Fruit fly (Drosophila melanogaster) whole organism, embryonic: ENCODE data around the gene CG8814.

ENCODE experiments used
- ATbp ChIP-seq: fragments of 200-800 bp; sonication (Bioruptor generic); optimal IDR thresholded peaks from 2 replicates; lab custom pipeline; 2017; ENCODE audit warnings: missing biosample characterization, mild to moderate bottlenecking, missing genetic modification characterization, missing genetic modification reagents
- Atf6 ChIP-seq: fragments of 200-800 bp; sonication (Bioruptor generic); IDR thresholded peaks from 2 replicates; pipeline ENCODE4 v1.3.6; 2022; ENCODE audit warnings: missing biosample characterization, missing genetic modification characterization
- Bdp1 ChIP-seq: fragments of 200-800 bp; sonication (Bioruptor generic); optimal IDR thresholded peaks from 3 replicates; lab custom pipeline; 2016; ENCODE audit warnings: missing biosample characterization, missing genetic modification characterization
- CG11456 ChIP-seq: fragments of 200-800 bp; sonication (Bioruptor generic); IDR thresholded peaks from 3 replicates; pipeline ENCODE4 v1.3.6; 2022; ENCODE audit warnings: missing biosample characterization, missing genetic modification characterization
- CG11560 ChIP-seq: fragments of 200-800 bp; sonication (Bioruptor generic); IDR thresholded peaks from 3 replicates; pipeline ENCODE4 v1.3.6; 2022; ENCODE audit warnings: missing biosample characterization, missing genetic modification characterization
- CG13287 ChIP-seq: fragments of 200-800 bp; sonication (Bioruptor generic); IDR thresholded peaks from 2 replicates; pipeline ENCODE4 v1.3.6; 2022; ENCODE audit warnings: missing biosample characterization, missing genetic modification characterization; ENCODE audit not compliant: partially characterized antibody
- CG13894 ChIP-seq: fragments of 200-800 bp; sonication (Bioruptor generic); optimal IDR thresholded peaks from 3 replicates; lab custom pipeline; 2018; ENCODE audit warnings: missing biosample characterization, mild to moderate bottlenecking, missing genetic modification characterization, moderate library complexity
- CG18599 ChIP-seq: fragments of 200-800 bp; sonication (Bioruptor generic); optimal IDR thresholded peaks from 3 replicates; lab custom pipeline; 2017; ENCODE audit warnings: missing biosample characterization, missing genetic modification characterization, mild to moderate bottlenecking, moderate library complexity, missing genetic modification reagents
- CG2712 ChIP-seq: fragments of 200-800 bp; optimal IDR thresholded peaks from 3 replicates; lab custom pipeline; 2019; ENCODE audit warnings: missing biosample characterization, mild to moderate bottlenecking, missing genetic modification characterization, moderate library complexity
- CG32767 ChIP-seq: fragments of 200-800 bp; sonication (Bioruptor generic); IDR thresholded peaks from 2 replicates; pipeline ENCODE4 v1.3.6; 2022; ENCODE audit warnings: missing biosample characterization, missing genetic modification characterization
- CG3838 ChIP-seq: fragments of 200-800 bp; sonication (Bioruptor generic); optimal IDR thresholded peaks from 3 replicates; lab custom pipeline; 2016; ENCODE audit warnings: missing biosample characterization, missing genetic modification characterization
- CG5180 ChIP-seq: fragments of 200-800 bp; sonication (Bioruptor generic); optimal IDR thresholded peaks from 3 replicates; lab custom pipeline; 2017; ENCODE audit warnings: missing biosample characterization, missing genetic modification characterization, mild to moderate bottlenecking, moderate library complexity, missing genetic modification reagents
- CG6765 ChIP-seq: fragments of 200-800 bp; sonication (Bioruptor generic); optimal IDR thresholded peaks from 3 replicates; lab custom pipeline; 2017; ENCODE audit warnings: missing biosample characterization, mild to moderate bottlenecking, missing genetic modification characterization
- CG6813 ChIP-seq: fragments of 200-800 bp; sonication (Bioruptor generic); optimal IDR thresholded peaks from 2 replicates; lab custom pipeline; 2017; ENCODE audit warnings: missing biosample characterization, missing genetic modification characterization, mild to moderate bottlenecking, moderate library complexity, missing genetic modification reagents
- CG8281 ChIP-seq: fragments of 200-800 bp; sonication (Bioruptor generic); optimal IDR thresholded peaks from 2 replicates; lab custom pipeline; 2018; ENCODE audit warnings: missing biosample characterization, mild to moderate bottlenecking, missing genetic modification characterization, moderate library complexity
- CG9817 ChIP-seq: fragments of 200-800 bp; sonication (Bioruptor generic); optimal IDR thresholded peaks from 2 replicates; lab custom pipeline; 2018; ENCODE audit warnings: missing biosample characterization, mild to moderate bottlenecking, missing genetic modification characterization, moderate library complexity
- CoRest ChIP-seq: fragments of 200-800 bp; sonication (Bioruptor generic); optimal IDR thresholded peaks from 3 replicates; lab custom pipeline; 2018; ENCODE audit warnings: missing biosample characterization, mild to moderate bottlenecking, missing genetic modification characterization, moderate library complexity
- Deaf1 ChIP-seq: fragments of 200-800 bp; optimal IDR thresholded peaks from 3 replicates; lab custom pipeline; 2019; ENCODE audit warnings: missing biosample characterization, mild to moderate bottlenecking, missing genetic modification characterization, moderate library complexity
- Elba2 ChIP-seq: fragments of 200-800 bp; sonication (Bioruptor generic); optimal IDR thresholded peaks from 3 replicates; lab custom pipeline; 2016; ENCODE audit warnings: missing biosample characterization, missing genetic modification characterization
- Hsf ChIP-seq: fragments of 200-800 bp; sonication (Bioruptor generic); optimal IDR thresholded peaks from 3 replicates; lab custom pipeline; 2016; ENCODE audit warnings: missing biosample characterization, missing genetic modification characterization
- Med ChIP-seq: fragments of 200-800 bp; sonication (Bioruptor generic); peaks from one replicate; lab custom pipeline; 2016; ENCODE audit warnings: missing biosample characterization, missing genetic modification characterization, mild to moderate bottlenecking, inconsistent platforms, moderate library complexity
- Meics ChIP-seq: fragments of 200-800 bp; sonication (Bioruptor generic); optimal IDR thresholded peaks from 2 replicates; lab custom pipeline; 2017; ENCODE audit warnings: missing biosample characterization, mild to moderate bottlenecking, missing genetic modification characterization
- NFAT ChIP-seq: fragments of 200-800 bp; sonication (Bioruptor generic); IDR thresholded peaks from 2 replicates; pipeline ENCODE4 v1.3.6; 2022; ENCODE audit warnings: missing biosample characterization, missing genetic modification characterization
- Oaz ChIP-seq: fragments of 200-800 bp; sonication (Bioruptor generic); IDR thresholded peaks from 2 replicates; pipeline ENCODE4 v1.3.6; 2022; ENCODE audit warnings: missing biosample characterization, missing genetic modification characterization
- Pdp1 ChIP-seq, 2 experiments: fragments of 200-800 bp; sonication (Bioruptor generic); optimal IDR thresholded peaks; 3 replicates each; lab custom pipeline; 2016; ENCODE audit warnings: missing biosample characterization in 2 of 2, missing genetic modification characterization in 2 of 2, mild to moderate bottlenecking in 1 of 2, moderate library complexity in 1 of 2
- Sox100B ChIP-seq: fragments of 200-800 bp; sonication (Bioruptor generic); optimal IDR thresholded peaks from 3 replicates; lab custom pipeline; 2018; ENCODE audit warnings: missing biosample characterization, mild to moderate bottlenecking, missing genetic modification characterization
- TFAM ChIP-seq: fragments of 200-800 bp; sonication (Bioruptor generic); optimal IDR thresholded peaks from 2 replicates; lab custom pipeline; 2017; ENCODE audit warnings: missing biosample characterization, missing genetic modification characterization, inconsistent platforms
- abd-A ChIP-seq: fragments of 200-800 bp; sonication (Bioruptor generic); optimal IDR thresholded peaks from 3 replicates; lab custom pipeline; 2019; ENCODE audit warnings: missing biosample characterization, mild to moderate bottlenecking, missing genetic modification characterization, moderate library complexity
- bsh ChIP-seq, 2 experiments: fragments of 200-800 bp; sonication (Bioruptor generic); optimal IDR thresholded peaks; 2 replicates each; lab custom pipeline; 2017 to 2018; ENCODE audit warnings: mild to moderate bottlenecking in 2 of 2, missing biosample characterization in 2 of 2, missing genetic modification characterization in 2 of 2, moderate library complexity in 1 of 2
- chinmo ChIP-seq: fragments of 200-800 bp; sonication (Bioruptor generic); IDR thresholded peaks from 4 replicates; pipeline ENCODE4 v1.3.6; 2022; ENCODE audit warnings: missing biosample characterization, missing genetic modification characterization; ENCODE audit not compliant: partially characterized antibody
- crol ChIP-seq: fragments of 200-800 bp; sonication (Bioruptor generic); IDR thresholded peaks from 2 replicates; pipeline ENCODE4 v1.3.6; 2022; ENCODE audit warnings: missing biosample characterization, missing genetic modification characterization
- dati ChIP-seq: fragments of 200-800 bp; sonication (Bioruptor generic); IDR thresholded peaks from 2 replicates; pipeline ENCODE4 v1.3.6; 2022; ENCODE audit warnings: missing biosample characterization, missing genetic modification characterization
- disco-r ChIP-seq: fragments of 200-800 bp; sonication (Bioruptor generic); optimal IDR thresholded peaks from 2 replicates; lab custom pipeline; 2016; ENCODE audit warnings: missing biosample characterization, missing genetic modification characterization
- ftz-f1 ChIP-seq: fragments of 200-800 bp; sonication (Bioruptor generic); optimal IDR thresholded peaks from 2 replicates; lab custom pipeline; 2016; ENCODE audit warnings: missing biosample characterization, missing genetic modification characterization
- fu2 ChIP-seq: fragments of 200-800 bp; sonication (Bioruptor generic); optimal IDR thresholded peaks from 2 replicates; lab custom pipeline; 2016; ENCODE audit warnings: missing biosample characterization, missing genetic modification characterization
- gcm ChIP-seq: fragments of 200-800 bp; sonication (Bioruptor generic); optimal IDR thresholded peaks from 2 replicates; lab custom pipeline; 2019; ENCODE audit warnings: missing biosample characterization, mild to moderate bottlenecking, missing genetic modification characterization, moderate library complexity
- gcm2 ChIP-seq: fragments of 200-800 bp; sonication (Bioruptor generic); optimal IDR thresholded peaks from 2 replicates; lab custom pipeline; 2016; ENCODE audit warnings: missing biosample characterization, missing genetic modification characterization
- lilli ChIP-seq: fragments of 200-800 bp; sonication (Bioruptor generic); optimal IDR thresholded peaks from 3 replicates; lab custom pipeline; 2016; ENCODE audit warnings: missing biosample characterization, missing genetic modification characterization
- phol ChIP-seq: fragments of 200-800 bp; sonication (Bioruptor generic); optimal IDR thresholded peaks from 3 replicates; lab custom pipeline; 2018; ENCODE audit warnings: missing biosample characterization, mild to moderate bottlenecking, missing genetic modification characterization, moderate library complexity
- sens ChIP-seq: fragments of 200-800 bp; sonication (Bioruptor generic); peaks from one replicate; lab custom pipeline; 2016; ENCODE audit warnings: missing biosample characterization, missing genetic modification characterization
- slp2 ChIP-seq: fragments of 200-800 bp; sonication (Bioruptor generic); optimal IDR thresholded peaks from 2 replicates; lab custom pipeline; 2016; ENCODE audit warnings: missing biosample characterization, missing genetic modification characterization
- sr ChIP-seq: fragments of 200-800 bp; sonication (Bioruptor generic); IDR thresholded peaks from 3 replicates; pipeline ENCODE4 v1.3.6; 2022; ENCODE audit warnings: missing biosample characterization, missing genetic modification characterization
- tio ChIP-seq: fragments of 200-800 bp; sonication (Bioruptor generic); optimal IDR thresholded peaks from 2 replicates; lab custom pipeline; 2017; ENCODE audit warnings: missing biosample characterization, missing genetic modification characterization, inconsistent platforms
- vnd ChIP-seq: fragments of 200-800 bp; sonication (Bioruptor generic); IDR thresholded peaks from 3 replicates; pipeline ENCODE4 v1.3.6; 2022; ENCODE audit warnings: missing biosample characterization, missing genetic modification characterization; ENCODE audit not compliant: partially characterized antibody
- yki ChIP-seq: fragments of >200 bp; optimal IDR thresholded peaks from 3 replicates; lab custom pipeline; 2018
- zfh1 ChIP-seq: fragments of 200-800 bp; sonication (Bioruptor generic); IDR thresholded peaks from 3 replicates; pipeline ENCODE4 v1.3.6; 2022; ENCODE audit warnings: missing biosample characterization, missing genetic modification characterization

CG8814 gene

dm6 chr2L:2901445-2901844 lies 26.8 kb downstream of the CG8814 start (continued):
- TF ChIP-seq Hsf (GFP tag; lab: Kevin White, UChicago) (no peak), CG5180 (GFP tag; lab: Kevin White, UChicago) (no peak), vnd (GFP tag; lab: Robert Waterston, UW) (no peak), Pdp1 (GFP tag; optimal IDR thresholded peaks at IDR 0.05; lab: Kevin White, UChicago) (no peak), CG6765 (no peak), sr (no peak), NFAT (GFP tag; lab: Robert Waterston, UW) (no peak)

- TF ChIP-seq CG9817 = no peak
- TF ChIP-seq ATbp (GFP tag; lab: Kevin White, UChicago) = no peak
- TF ChIP-seq CG13894 = peak; percentile 57
- TF ChIP-seq disco-r (GFP tag; lab: Kevin White, UChicago) = no peak
- no peak for TF ChIP-seq dati (GFP tag; lab: Robert Waterston, UW)
- TF ChIP-seq Oaz = no peak
- no peak for TF ChIP-seq CG11560 (tag; lab: Robert Waterston, UW)
- peak; percentile 28 for TF ChIP-seq abd-A
- peak; percentile 80 for TF ChIP-seq Deaf1 (tag; lab: Kevin White, UChicago)
- TF ChIP-seq TFAM = no peak
- TF ChIP-seq yki (lab: Kevin White, UChicago) = no peak
These were observed 29.0 kb downstream of the CG8814 start for dm6 chr2L:2903649-2904048.

dm6 chr2L:2904316-2905050 lies 29.8 kb downstream of the CG8814 start:
- TF ChIP-seq CG8281 (tag; lab: Kevin White, UChicago) (peak; percentile 16), ftz-f1 (GFP tag; lab: Kevin White, UChicago) (peak; percentile 32), CG2712 (tag; lab: Kevin White, UChicago) (no peak), CG18599 (GFP tag; lab: Kevin White, UChicago) (no peak), chinmo (GFP tag; lab: Robert Waterston, UW) (peak; percentile 71; the same call in 2 of the 4 replicates), CG6813 (GFP tag; lab: Kevin White, UChicago) (peak; percentile 11), sens (peak; percentile 73), bsh (GFP tag; optimal IDR thresholded peaks at IDR 0.05; lab: Kevin White, UChicago) (peak in 1 of 2 experiments; percentile 1), fu2 (GFP tag; lab: Kevin White, UChicago) (no peak), CG11456 (GFP tag; lab: Robert Waterston, UW) (no peak), Med (GFP tag; lab: Kevin White, UChicago) (no peak), crol (GFP tag; lab: Robert Waterston, UW) (0 out of 2 replicates have a peak, but pooled peaks have one; percentile 27), CG13287 (GFP tag; lab: Robert Waterston, UW) (no peak)

dm6 chr2L:2905051-2905446 lies 30.4 kb downstream of the CG8814 start:
- TF ChIP-seq Atf6 = peak; percentile 58; the same call in 1 of the 2 replicates
- 0 out of 2 replicates have a peak, but pooled peaks have one; percentile 42 for TF ChIP-seq CG32767 (GFP tag; lab: Robert Waterston, UW)
- TF ChIP-seq tio (GFP tag; lab: Kevin White, UChicago) = peak; percentile 6
- TF ChIP-seq vnd (GFP tag; lab: Robert Waterston, UW) = no peak
- peak; percentile 33; the same call in 1 of the 3 replicates for TF ChIP-seq zfh1
- no peak for TF ChIP-seq slp2 (GFP tag; lab: Kevin White, UChicago)
- no peak for TF ChIP-seq gcm2 (GFP tag; lab: Kevin White, UChicago)
- peak; percentile 30 for TF ChIP-seq gcm (GFP tag; lab: Kevin White, UChicago)
- no peak for TF ChIP-seq CG3838 (GFP tag; lab: Kevin White, UChicago)
- peak; percentile 52 for TF ChIP-seq lilli (GFP tag; lab: Kevin White, UChicago)
- TF ChIP-seq Sox100B (GFP tag; lab: Kevin White, UChicago) = peak; percentile 75
- no peak for TF ChIP-seq Elba2 (GFP tag; lab: Kevin White, UChicago)
- TF ChIP-seq Bdp1 (GFP tag; lab: Kevin White, UChicago) = no peak
- peak; percentile 14 for TF ChIP-seq Meics
- TF ChIP-seq CoRest = peak; percentile 46
- TF ChIP-seq phol (tag; lab: Kevin White, UChicago) = peak; percentile 53
- TF ChIP-seq Med (GFP tag; lab: Kevin White, UChicago) = peak; percentile 2
